Worm (Caenorhabditis elegans): ENCODE results near the gene C27B7.7.

C27B7.7 gene

DNA sequence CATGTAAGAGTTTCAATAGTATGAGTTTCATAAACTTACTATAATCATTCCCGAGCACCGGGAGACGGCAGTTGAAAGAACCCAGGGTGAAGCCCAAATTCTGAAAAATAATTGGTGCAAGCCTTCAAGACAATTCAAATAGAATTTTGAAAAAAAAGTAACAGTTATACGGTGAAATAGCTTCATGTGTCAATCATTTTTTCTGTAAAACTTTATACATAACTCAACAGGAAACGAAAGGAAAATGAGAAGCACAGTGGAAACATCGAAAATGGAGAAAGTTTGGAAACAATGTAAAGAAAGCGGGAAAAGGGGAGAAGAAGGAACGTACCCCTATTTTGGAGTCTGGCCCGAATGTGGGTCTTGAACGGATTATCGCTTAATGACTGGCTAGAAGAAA lies 33.9 kb upstream of the C27B7.7 start, which contains the start of gene C09G9.3:
C09G9.3 (minus strand) TSS at position 101 of the 400 bp plus-strand sequence.
- TF ChIP-seq lag-1 (GFP tag; IDR thresholded peaks at IDR 0.05) (no peak), ceh-79 (tag; optimal IDR thresholded peaks at IDR 0.05) (no peak), ceh-40 (GFP tag; IDR thresholded peaks at IDR 0.05) (no peak), gei-17 (GFP tag; optimal IDR thresholded peaks at IDR 0.05) (no peak), hmg-20 (GFP tag; IDR thresholded peaks at IDR 0.05) (no peak), efl-1 (GFP tag; optimal IDR thresholded peaks at IDR 0.05) (no peak), attf-5 (GFP tag; optimal IDR thresholded peaks at IDR 0.05) (no peak), F57C9.4 (tag; optimal IDR thresholded peaks at IDR 0.05) (no peak), nfya-1 (tag; optimal IDR thresholded peaks at IDR 0.05; ENCODE audit: borderline replicate concordance, insufficient read depth) (no peak)

DNA sequence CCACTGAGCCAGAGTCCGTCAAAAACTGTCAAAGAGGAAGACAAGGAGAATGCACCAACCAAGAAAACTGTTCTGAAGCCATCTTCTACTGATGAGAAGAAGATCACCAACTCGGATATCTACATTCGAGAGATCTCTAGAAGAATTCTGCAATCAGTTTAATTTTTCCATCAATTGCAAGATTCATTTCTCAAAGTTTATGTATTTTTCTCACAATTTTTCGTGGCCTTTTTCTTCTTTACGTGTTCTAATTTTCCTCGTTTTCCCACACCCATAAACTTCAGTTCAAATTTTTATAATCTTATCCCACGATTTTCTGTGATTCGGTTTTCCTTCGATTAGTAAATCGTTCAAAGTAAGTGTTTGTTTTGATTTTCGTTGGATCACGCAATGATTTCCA lies 33.0 kb upstream of the C27B7.7 start, which contains the start of gene hdl-2:
hdl-2 (plus strand) TSS at position 301 of the 400 bp plus-strand sequence.
- TF ChIP-seq T07F8.4 (tag; optimal IDR thresholded peaks at IDR 0.05) (no peak), somi-1 (GFP tag; optimal IDR thresholded peaks at IDR 0.05) (no peak), akir-1 (GFP tag; optimal IDR thresholded peaks at IDR 0.05) (no peak), Y53F4B.3 (GFP tag; IDR thresholded peaks at IDR 0.05) (no peak), T26A5.8 (tag; optimal IDR thresholded peaks at IDR 0.05) (no peak), Y79H2A.3 (GFP tag; conservative IDR thresholded peaks at IDR 0.05) (no peak), dpl-1 (GFP tag; optimal IDR thresholded peaks at IDR 0.05) (no peak), sea-2 (GFP tag; IDR thresholded peaks at IDR 0.05) (no peak), lin-54 (GFP tag; optimal IDR thresholded peaks at IDR 0.05) (no peak), hsf-1 (GFP tag; IDR thresholded peaks at IDR 0.05) (no peak), ekl-4 (GFP tag; IDR thresholded peaks at IDR 0.05) (no peak), bed-1 (GFP tag; IDR thresholded peaks at IDR 0.05) (no peak), snpc-1.3 (tag; optimal IDR thresholded peaks at IDR 0.05; ENCODE audit: insufficient read depth) (no peak), nhr-179 (tag; optimal IDR thresholded peaks at IDR 0.05) (no peak), cebp-1 (GFP tag; IDR thresholded peaks at IDR 0.05) (no peak), cebp-1 (tag; optimal IDR thresholded peaks at IDR 0.05) (no peak), hmg-1.2 (GFP tag; IDR thresholded peaks at IDR 0.05) (no peak), ztf-28 (GFP tag; IDR thresholded peaks at IDR 0.05) (no peak), fkh-3 (tag; optimal IDR thresholded peaks at IDR 0.05) (no peak)

DNA sequence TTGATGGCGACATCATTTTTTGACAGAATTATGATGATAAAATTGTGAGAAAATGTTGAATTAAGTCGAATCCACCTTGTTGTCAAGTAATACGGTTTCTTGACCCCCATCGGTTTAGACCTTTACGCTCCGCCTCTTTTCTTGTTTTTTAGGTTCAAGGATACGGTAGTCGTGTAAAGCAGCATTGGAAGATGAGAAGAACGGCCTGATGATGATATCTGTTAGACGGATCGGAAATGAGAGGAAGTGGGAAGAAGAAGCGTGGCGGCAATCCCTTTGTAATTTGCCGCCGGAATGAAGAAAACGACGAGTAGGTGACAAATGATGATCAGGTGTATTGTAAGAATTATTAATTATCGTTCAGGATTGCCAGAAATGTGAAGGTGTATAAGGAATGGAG lies 27.0 kb upstream of the C27B7.7 start, which contains the start of gene npax-4:
npax-4 (minus strand) TSS at position 101 of the 400 bp plus-strand sequence.
- TF ChIP-seq ceh-40 (GFP tag; IDR thresholded peaks at IDR 0.05), result no peak
- TF ChIP-seq dpff-1 (tag; optimal IDR thresholded peaks at IDR 0.05), result no peak
- TF ChIP-seq F22D6.2 (tag; optimal IDR thresholded peaks at IDR 0.05), result no peak
- no peak for TF ChIP-seq lsl-1 (GFP tag; optimal IDR thresholded peaks at IDR 0.05)
- no peak for TF ChIP-seq nhr-27 (tag; optimal IDR thresholded peaks at IDR 0.05)
- no peak for TF ChIP-seq C06A6.2 (GFP tag; conservative IDR thresholded peaks at IDR 0.05)
- TF ChIP-seq ceh-58 (GFP tag; IDR thresholded peaks at IDR 0.05), result no peak
- no peak for TF ChIP-seq aptf-2 (GFP tag; conservative IDR thresholded peaks at IDR 0.05)
- no peak for TF ChIP-seq ama-1 (optimal IDR thresholded peaks at IDR 0.05)
- no peak for TF ChIP-seq ama-1 (GFP tag; optimal IDR thresholded peaks at IDR 0.05)

DNA sequence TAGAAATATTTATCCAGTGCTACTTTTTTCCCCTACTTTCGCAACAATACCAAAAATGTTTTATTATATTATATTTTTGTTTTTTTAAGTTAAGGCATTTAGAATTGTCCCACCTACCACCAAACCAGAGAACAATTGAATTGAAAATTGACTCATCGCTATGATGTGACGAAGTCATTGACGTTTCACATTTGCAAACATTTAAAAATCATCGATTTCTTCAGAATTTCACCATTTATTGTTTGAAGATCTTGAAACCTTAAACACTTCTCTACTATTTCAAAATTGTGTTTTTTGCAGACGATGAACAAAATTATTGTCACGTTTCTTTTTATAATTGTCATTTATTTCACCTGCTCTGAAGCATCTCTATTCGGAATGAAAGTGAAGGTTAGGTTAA lies 25.7 kb upstream of the C27B7.7 start, which contains the start of gene C09G9.8:
C09G9.8 (plus strand) TSS at position 301 of the 400 bp plus-strand sequence.
- TF ChIP-seq efl-1 (GFP tag; optimal IDR thresholded peaks at IDR 0.05), result no peak
- TF ChIP-seq Y95B8A.8 (GFP tag; IDR thresholded peaks at IDR 0.05), result no peak
- no peak for TF ChIP-seq nfyb-1 (GFP tag; IDR thresholded peaks at IDR 0.05)
- no peak for TF ChIP-seq chd-7 (tag; optimal IDR thresholded peaks at IDR 0.05)
- TF ChIP-seq madf-8 (GFP tag; conservative IDR thresholded peaks at IDR 0.05), result no peak
- no peak for TF ChIP-seq sptf-2 (GFP tag; optimal IDR thresholded peaks at IDR 0.05)
- no peak for TF ChIP-seq zfh-2 (GFP tag; conservative IDR thresholded peaks at IDR 0.05)
- no peak for TF ChIP-seq mes-4 (tag; optimal IDR thresholded peaks at IDR 0.05)
- no peak for TF ChIP-seq ets-4 (GFP tag; optimal IDR thresholded peaks at IDR 0.05)
- TF ChIP-seq B0261.1 (tag; optimal IDR thresholded peaks at IDR 0.05), result no peak
- no peak for TF ChIP-seq madf-6 (GFP tag; IDR thresholded peaks at IDR 0.05)
- no peak for TF ChIP-seq C06A6.2 (GFP tag; conservative IDR thresholded peaks at IDR 0.05)
- TF ChIP-seq pbrm-1 (GFP tag; IDR thresholded peaks at IDR 0.05), result no peak
